Fruit fly (Drosophila melanogaster) whole organism, adult: Measurements from ENCODE around the gene mnd.

Source experiments
- CG11617 ChIP-seq: fragments of 200-800 bp; sonication (Bioruptor generic); optimal IDR thresholded peaks from 2 replicates; lab custom pipeline; 2017; ENCODE audit warnings: mild to moderate bottlenecking, missing biosample characterization, missing genetic modification reagents, missing genetic modification characterization
- CG1620 ChIP-seq: fragments of 200-800 bp; sonication (Bioruptor generic); optimal IDR thresholded peaks from 2 replicates; lab custom pipeline; 2016; ENCODE audit warnings: missing biosample characterization, missing genetic modification characterization
- CG33017 ChIP-seq: fragments of 200-800 bp; sonication (Bioruptor generic); optimal IDR thresholded peaks from 2 replicates; lab custom pipeline; 2018; ENCODE audit warnings: missing biosample characterization, mild to moderate bottlenecking, missing genetic modification characterization, moderate library complexity
- CG5204 ChIP-seq: fragments of 200-800 bp; sonication (Bioruptor generic); optimal IDR thresholded peaks from 2 replicates; lab custom pipeline; 2016; ENCODE audit warnings: missing biosample characterization, missing genetic modification characterization
- Hr96 ChIP-seq: fragments of 200-800 bp; sonication (Bioruptor generic); optimal IDR thresholded peaks from 2 replicates; lab custom pipeline; 2016; ENCODE audit warnings: missing biosample characterization, missing genetic modification characterization
- Mnt ChIP-seq: fragments of 200-800 bp; sonication (Bioruptor generic); optimal IDR thresholded peaks from 2 replicates; lab custom pipeline; 2016; ENCODE audit warnings: missing biosample characterization, mild to moderate bottlenecking, missing genetic modification characterization
- bab1 ChIP-seq: fragments of 200-800 bp; sonication (Bioruptor generic); optimal IDR thresholded peaks from 3 replicates; lab custom pipeline; 2019; ENCODE audit warnings: missing biosample characterization, mild to moderate bottlenecking, missing genetic modification characterization, moderate library complexity
- kay ChIP-seq: fragments of 200-800 bp; sonication (Bioruptor generic); peaks from one replicate; lab custom pipeline; 2016; ENCODE audit warnings: missing biosample characterization, missing genetic modification characterization, borderline replicate concordance
- ovo ChIP-seq: fragments of 200-800 bp; sonication (Bioruptor generic); optimal IDR thresholded peaks from 2 replicates; lab custom pipeline; 2016; ENCODE audit warnings: missing biosample characterization, missing genetic modification characterization
- tj ChIP-seq: fragments of 200-800 bp; sonication (Bioruptor generic); optimal IDR thresholded peaks from 3 replicates; lab custom pipeline; 2017; ENCODE audit warnings: missing biosample characterization, mild to moderate bottlenecking, missing genetic modification characterization, moderate library complexity

- TF ChIP-seq tj (GFP tag; lab: Kevin White, UChicago) = no peak
- TF ChIP-seq CG1620 (GFP tag; lab: Kevin White, UChicago) = no peak
- no peak for TF ChIP-seq Hr96 (GFP tag; lab: Kevin White, UChicago)
- TF ChIP-seq ovo (GFP tag; lab: Kevin White, UChicago) = no peak
- no peak for TF ChIP-seq bab1 (GFP tag; lab: Kevin White, UChicago)
- TF ChIP-seq CG33017 (tag; lab: Kevin White, UChicago) = no peak
- no peak for TF ChIP-seq Mnt
- TF ChIP-seq CG11617 (GFP tag; lab: Kevin White, UChicago) = no peak
- no peak for TF ChIP-seq CG5204 (GFP tag; lab: Kevin White, UChicago)
- no peak for TF ChIP-seq kay (GFP tag; lab: Kevin White, UChicago)
These were observed 20.9 kb downstream of the mnd start for dm6 chr3L:15005774-15006173.
